Fruit fly (Drosophila melanogaster) whole organism, embryonic: ENCODE data around the gene Sf3a2.

Source experiments
- Ada2b ChIP-seq: fragments of 200-800 bp; sonication (Bioruptor generic); IDR thresholded peaks from 2 replicates; pipeline ENCODE4 v1.3.6; 2022; ENCODE audit warnings: missing biosample characterization, missing genetic modification characterization
- BEAF-32 ChIP-seq: fragments of 200-800 bp; sonication (Bioruptor generic); optimal IDR thresholded peaks from 3 replicates; lab custom pipeline; 2017; ENCODE audit warnings: missing biosample characterization, missing genetic modification characterization, mild to moderate bottlenecking, moderate library complexity, missing genetic modification reagents
- CG10565 ChIP-seq: fragments of 200-800 bp; sonication (Bioruptor generic); optimal IDR thresholded peaks from 3 replicates; lab custom pipeline; 2016; ENCODE audit warnings: missing biosample characterization, mild to moderate bottlenecking, missing genetic modification characterization
- CG11093 ChIP-seq: fragments of 200-800 bp; sonication (Bioruptor generic); IDR thresholded peaks from 3 replicates; pipeline ENCODE4 v1.3.6; 2022; ENCODE audit warnings: missing biosample characterization, missing genetic modification characterization
- CG12659 ChIP-seq: fragments of 200-800 bp; sonication (Bioruptor generic); optimal IDR thresholded peaks from 3 replicates; lab custom pipeline; 2017; ENCODE audit warnings: mild to moderate bottlenecking, missing biosample characterization, missing genetic modification reagents, missing genetic modification characterization
- CG13424 ChIP-seq: fragments of 200-800 bp; sonication (Bioruptor generic); optimal IDR thresholded peaks from 2 replicates; lab custom pipeline; 2019; ENCODE audit warnings: missing biosample characterization, mild to moderate bottlenecking, missing genetic modification characterization, moderate library complexity
- CG14860 ChIP-seq: fragments of 200-800 bp; sonication (Bioruptor generic); IDR thresholded peaks from 3 replicates; pipeline ENCODE4 v1.3.6; 2022; ENCODE audit warnings: missing biosample characterization, missing genetic modification characterization; ENCODE audit not compliant: partially characterized antibody
- CG15073 ChIP-seq: fragments of 200-800 bp; sonication (Bioruptor generic); optimal IDR thresholded peaks from 2 replicates; lab custom pipeline; 2016; ENCODE audit warnings: missing biosample characterization, missing genetic modification characterization
- CG15269 ChIP-seq: fragments of 200-800 bp; sonication (Bioruptor generic); optimal IDR thresholded peaks from 2 replicates; lab custom pipeline; 2018; ENCODE audit warnings: missing biosample characterization, mild to moderate bottlenecking, missing genetic modification characterization, moderate library complexity
- CG17186 ChIP-seq: fragments of 200-800 bp; sonication (Bioruptor generic); optimal IDR thresholded peaks from 3 replicates; lab custom pipeline; 2017; ENCODE audit warnings: missing biosample characterization, missing genetic modification reagents, missing genetic modification characterization
- CG4404 ChIP-seq: fragments of 200-800 bp; sonication (Bioruptor generic); IDR thresholded peaks from 2 replicates; pipeline ENCODE4 v1.3.6; 2022; ENCODE audit warnings: missing biosample characterization, missing genetic modification characterization
- CG4424 ChIP-seq: fragments of 200-800 bp; sonication (Bioruptor generic); optimal IDR thresholded peaks from 3 replicates; lab custom pipeline; 2016; ENCODE audit warnings: missing biosample characterization, missing genetic modification characterization
- CG4820 ChIP-seq: fragments of 200-800 bp; sonication (Bioruptor generic); optimal IDR thresholded peaks from 3 replicates; lab custom pipeline; 2016; ENCODE audit warnings: missing biosample characterization, missing genetic modification characterization
- CG6654 ChIP-seq: fragments of 200-800 bp; sonication (Bioruptor generic); optimal IDR thresholded peaks from 2 replicates; lab custom pipeline; 2017; ENCODE audit warnings: missing biosample characterization, mild to moderate bottlenecking, missing genetic modification characterization
- CG6791 ChIP-seq: fragments of 200-800 bp; sonication (Bioruptor generic); IDR thresholded peaks from 3 replicates; pipeline ENCODE4 v1.3.6; 2022; ENCODE audit warnings: missing biosample characterization, missing genetic modification characterization; ENCODE audit not compliant: partially characterized antibody
- CG7271 ChIP-seq: fragments of 200-800 bp; sonication (Bioruptor generic); optimal IDR thresholded peaks from 2 replicates; lab custom pipeline; 2018; ENCODE audit warnings: missing biosample characterization, mild to moderate bottlenecking, missing genetic modification characterization, moderate library complexity
- CG8089 ChIP-seq: fragments of 200-800 bp; sonication (Bioruptor generic); optimal IDR thresholded peaks from 3 replicates; lab custom pipeline; 2016; ENCODE audit warnings: missing biosample characterization, missing genetic modification characterization
- Drgx ChIP-seq: fragments of 200-800 bp; sonication (Bioruptor generic); IDR thresholded peaks from 2 replicates; pipeline ENCODE4 v1.3.6; 2022; ENCODE audit warnings: missing biosample characterization, missing genetic modification characterization
- E2f1 ChIP-seq: fragments of 200-800 bp; sonication (Bioruptor generic); IDR thresholded peaks from 2 replicates; pipeline ENCODE4 v1.3.6; 2022; ENCODE audit warnings: missing biosample characterization, missing genetic modification characterization
- HLH54F ChIP-seq: fragments of 200-800 bp; sonication (Bioruptor generic); optimal IDR thresholded peaks from 3 replicates; lab custom pipeline; 2016; ENCODE audit warnings: missing biosample characterization, missing genetic modification characterization
- Hey ChIP-seq: fragments of 200-800 bp; sonication (Bioruptor generic); optimal IDR thresholded peaks from 3 replicates; lab custom pipeline; 2018; ENCODE audit warnings: missing biosample characterization, mild to moderate bottlenecking, missing genetic modification characterization
- Jarid2 ChIP-seq: fragments of 200-800 bp; sonication (Bioruptor generic); optimal IDR thresholded peaks from 3 replicates; lab custom pipeline; 2017; ENCODE audit warnings: mild to moderate bottlenecking, missing biosample characterization, missing genetic modification reagents, missing genetic modification characterization
- Kr ChIP-seq: fragments of 200-800 bp; sonication (Bioruptor generic); optimal IDR thresholded peaks from 2 replicates; lab custom pipeline; 2017; ENCODE audit warnings: missing biosample characterization, mild to moderate bottlenecking, missing genetic modification characterization
- Mrtf ChIP-seq: fragments of 200-800 bp; sonication (Bioruptor generic); IDR thresholded peaks from 3 replicates; pipeline ENCODE4 v1.3.6; 2022; ENCODE audit warnings: missing biosample characterization, missing genetic modification characterization
- Myb ChIP-seq: fragments of 200-800 bp; sonication (Bioruptor generic); optimal IDR thresholded peaks from 2 replicates; lab custom pipeline; 2016; ENCODE audit warnings: missing biosample characterization, missing genetic modification characterization
- Neu2 ChIP-seq: fragments of 200-800 bp; sonication (Bioruptor generic); optimal IDR thresholded peaks from 3 replicates; lab custom pipeline; 2016; ENCODE audit warnings: missing biosample characterization, missing genetic modification characterization, borderline replicate concordance
- Ptx1 ChIP-seq: fragments of 200-800 bp; sonication (Bioruptor generic); IDR thresholded peaks from 2 replicates; pipeline ENCODE4 v1.3.6; 2022; ENCODE audit warnings: missing biosample characterization, missing genetic modification characterization
- Rfx ChIP-seq: fragments of 200-800 bp; sonication (Bioruptor generic); IDR thresholded peaks from 2 replicates; pipeline ENCODE4 v1.3.6; 2022; ENCODE audit warnings: missing biosample characterization, missing genetic modification characterization
- Scr ChIP-seq: fragments of 200-800 bp; sonication (Bioruptor generic); IDR thresholded peaks from 2 replicates; pipeline ENCODE4 v1.3.6; 2022; ENCODE audit warnings: missing biosample characterization, missing genetic modification characterization; ENCODE audit not compliant: partially characterized antibody
- Side ChIP-seq: fragments of 200-800 bp; sonication (Bioruptor generic); optimal IDR thresholded peaks from 2 replicates; lab custom pipeline; 2016; ENCODE audit warnings: missing biosample characterization, missing genetic modification characterization
- Xbp1 ChIP-seq: fragments of 200-800 bp; sonication (Bioruptor generic); optimal IDR thresholded peaks from 3 replicates; lab custom pipeline; 2016; ENCODE audit warnings: missing biosample characterization, mild to moderate bottlenecking, missing genetic modification characterization
- Xrp1 ChIP-seq: fragments of 200-800 bp; sonication (Bioruptor generic); IDR thresholded peaks from 2 replicates; pipeline ENCODE4 v1.3.6; 2022; ENCODE audit warnings: missing biosample characterization, missing genetic modification characterization
- ems ChIP-seq: fragments of 200-800 bp; sonication (Bioruptor generic); optimal IDR thresholded peaks from 3 replicates; lab custom pipeline; 2016; ENCODE audit warnings: missing biosample characterization, missing genetic modification characterization
- en ChIP-seq: fragments of 200-800 bp; sonication (Bioruptor generic); optimal IDR thresholded peaks from 2 replicates; lab custom pipeline; 2016; ENCODE audit warnings: missing biosample characterization, missing genetic modification characterization
- esg ChIP-seq: fragments of 200-800 bp; sonication (Bioruptor generic); conservative IDR thresholded peaks from 2 replicates; pipeline ENCODE4 v1.3.6; 2022; ENCODE audit warnings: missing biosample characterization, missing genetic modification characterization
- gcm2 ChIP-seq: fragments of 200-800 bp; sonication (Bioruptor generic); optimal IDR thresholded peaks from 2 replicates; lab custom pipeline; 2016; ENCODE audit warnings: missing biosample characterization, missing genetic modification characterization
- gsb-n ChIP-seq: fragments of 200-800 bp; sonication (Bioruptor generic); optimal IDR thresholded peaks from 3 replicates; lab custom pipeline; 2018; ENCODE audit warnings: missing biosample characterization, mild to moderate bottlenecking, missing genetic modification characterization
- her ChIP-seq: fragments of 200-800 bp; sonication (Bioruptor generic); optimal IDR thresholded peaks from 2 replicates; lab custom pipeline; 2016; ENCODE audit warnings: missing biosample characterization, missing genetic modification characterization
- kay ChIP-seq: fragments of 200-800 bp; sonication (Bioruptor generic); optimal IDR thresholded peaks from 2 replicates; lab custom pipeline; 2016; ENCODE audit warnings: missing biosample characterization, missing genetic modification characterization
- knrl ChIP-seq: fragments of 200-800 bp; sonication (Bioruptor generic); IDR thresholded peaks from 3 replicates; pipeline ENCODE4 v1.3.6; 2022; ENCODE audit warnings: missing biosample characterization, missing genetic modification characterization; ENCODE audit not compliant: partially characterized antibody
- pfk ChIP-seq: fragments of 200-800 bp; sonication (Bioruptor generic); optimal IDR thresholded peaks from 2 replicates; lab custom pipeline; 2018; ENCODE audit warnings: missing biosample characterization, mild to moderate bottlenecking, missing genetic modification characterization, moderate library complexity
- pho ChIP-seq: fragments of 200-800 bp; sonication (Bioruptor generic); optimal IDR thresholded peaks from 2 replicates; lab custom pipeline; 2016; ENCODE audit warnings: missing biosample characterization, missing genetic modification characterization
- prd ChIP-seq, 3 experiments: fragments of >200 bp in 2 of 3; fragments of 200-800 bp in 1 of 3; sonication (Bioruptor generic) in 1 of 3; optimal IDR thresholded peaks in 2 of 3; IDR thresholded peaks in 1 of 3; 2 replicates in 2 of 3; 3 replicates in 1 of 3; pipeline versions ENCODE4 v1.3.6 to Lab custom; 2017 to 2022; ENCODE audit warnings: missing biosample characterization in 1 of 3, missing genetic modification characterization in 1 of 3
- ro ChIP-seq: fragments of 200-800 bp; sonication (Bioruptor generic); IDR thresholded peaks from 2 replicates; pipeline ENCODE4 v1.3.6; 2022; ENCODE audit warnings: missing biosample characterization, missing genetic modification characterization
- schlank ChIP-seq: fragments of 200-800 bp; sonication (Bioruptor generic); optimal IDR thresholded peaks from 2 replicates; lab custom pipeline; 2018; ENCODE audit warnings: missing biosample characterization, mild to moderate bottlenecking, missing genetic modification characterization
- unpg ChIP-seq: fragments of 200-800 bp; sonication (Bioruptor generic); optimal IDR thresholded peaks from 3 replicates; lab custom pipeline; 2018; ENCODE audit warnings: missing biosample characterization, mild to moderate bottlenecking, missing genetic modification characterization, moderate library complexity
- vvl ChIP-seq: fragments of 200-800 bp; sonication (Bioruptor generic); IDR thresholded peaks from 2 replicates; pipeline ENCODE4 v1.3.6; 2022; ENCODE audit warnings: missing biosample characterization, missing genetic modification characterization
- zfh1 ChIP-seq: fragments of 200-800 bp; sonication (Bioruptor generic); IDR thresholded peaks from 3 replicates; pipeline ENCODE4 v1.3.6; 2022; ENCODE audit warnings: missing biosample characterization, missing genetic modification characterization

Sf3a2 gene

dm6 chr3L:12814806-12815205, 987 bp upstream of the Sf3a2 start (continued):
- TF ChIP-seq Scr (GFP tag; lab: Robert Waterston, UW) (peak; percentile 43; the same call in 1 of the 2 replicates), CG8089 (GFP tag; lab: Kevin White, UChicago) (no peak), Myb (GFP tag; lab: Kevin White, UChicago) (peak; percentile 13), CG6654 (GFP tag; lab: Kevin White, UChicago) (no peak), Xrp1 (GFP tag; lab: Robert Waterston, UW) (0 out of 2 replicates have a peak, but pooled peaks have one; percentile 10)

DNA sequence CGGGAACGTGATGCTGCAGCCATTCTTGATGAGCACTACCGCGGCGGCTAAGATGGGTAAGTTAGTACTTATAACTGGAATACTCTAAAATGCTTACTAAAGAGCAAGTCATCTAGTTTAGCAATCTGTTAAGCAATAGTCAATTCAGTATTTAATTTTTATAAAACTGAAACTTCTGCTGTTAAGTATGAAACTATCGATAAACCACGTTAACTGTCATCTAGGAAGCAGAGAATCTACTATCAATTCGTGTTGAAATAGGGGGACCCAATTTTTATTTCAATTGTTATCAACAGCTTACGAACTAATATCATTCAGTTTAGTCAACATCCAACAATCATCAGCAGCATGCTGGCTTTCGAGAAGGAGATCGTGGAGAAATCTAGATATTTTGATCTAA, 5.4 kb downstream of the Sf3a2 start, which contains the start of gene CG32110:
Gene CG32110, plus strand, starts transcription at position 301 of the 400 bp plus-strand sequence.
- TF ChIP-seq CG7271 (tag; lab: Kevin White, UChicago) (no peak), pfk (no peak), BEAF-32 (GFP tag; lab: Kevin White, UChicago) (no peak), her (no peak), CG11093 (GFP tag; lab: Robert Waterston, UW) (no peak), HLH54F (GFP tag; lab: Kevin White, UChicago) (no peak), Side (no peak), zfh1 (no peak), gcm2 (no peak), kay (GFP tag; lab: Kevin White, UChicago) (no peak), ro (no peak), Mrtf (GFP tag; lab: Robert Waterston, UW) (no peak), Neu2 (GFP tag; lab: Kevin White, UChicago) (no peak)

dm6 chr3L:12806290-12806743, 7.5 kb downstream of the Sf3a2 start:
- TF ChIP-seq ems (GFP tag; lab: Kevin White, UChicago), result peak; percentile 27
- TF ChIP-seq Xbp1 (GFP tag; lab: Kevin White, UChicago), result peak; percentile 68
- no peak for TF ChIP-seq CG17186 (GFP tag; lab: Kevin White, UChicago)
- peak; percentile 58 for TF ChIP-seq Rfx (GFP tag; lab: Robert Waterston, UW)
- TF ChIP-seq CG6791 (GFP tag; lab: Robert Waterston, UW), result no peak
- TF ChIP-seq vvl (GFP tag; lab: Robert Waterston, UW), result peak; percentile 69
- TF ChIP-seq esg, result no peak
- peak; percentile 50 for TF ChIP-seq gsb-n
- TF ChIP-seq Drgx (GFP tag; lab: Robert Waterston, UW), result peak; percentile 66; the same call in 1 of the 2 replicates
- peak; percentile 29 for TF ChIP-seq Ada2b
- TF ChIP-seq Ptx1 (GFP tag; lab: Robert Waterston, UW), result peak; percentile 57
- peak; percentile 65 for TF ChIP-seq CG13424
- peak; percentile 19 for TF ChIP-seq CG4424 (GFP tag; lab: Kevin White, UChicago)
- no peak for TF ChIP-seq CG10565
- no peak for TF ChIP-seq Jarid2
- TF ChIP-seq CG7271 (tag; lab: Kevin White, UChicago), result no peak
- peak; percentile 21 for TF ChIP-seq CG12659 (GFP tag; lab: Kevin White, UChicago)
- TF ChIP-seq CG4404 (GFP tag; lab: Robert Waterston, UW), result no peak
- no peak for TF ChIP-seq Kr (GFP tag; lab: Kevin White, UChicago)
- TF ChIP-seq knrl (GFP tag; lab: Robert Waterston, UW), result no peak
- TF ChIP-seq en (GFP tag; lab: Kevin White, UChicago), result no peak
- TF ChIP-seq CG4820 (GFP tag; lab: Kevin White, UChicago), result no peak
- TF ChIP-seq Hey (tag; lab: Kevin White, UChicago), result no peak
- peak; percentile 68 for TF ChIP-seq unpg (GFP tag; lab: Kevin White, UChicago)
- no peak for TF ChIP-seq CG15073 (GFP tag; lab: Kevin White, UChicago)
- TF ChIP-seq E2f1 (GFP tag; lab: Robert Waterston, UW), result 0 out of 2 replicates have a peak, but pooled peaks have one; percentile 19
- peak; percentile 80 for TF ChIP-seq CG15269 (tag; lab: Kevin White, UChicago)
- no peak for TF ChIP-seq pho (GFP tag; lab: Kevin White, UChicago)
- TF ChIP-seq schlank (tag; lab: Kevin White, UChicago), result no peak
- no peak for TF ChIP-seq prd (optimal IDR thresholded peaks at IDR 0.05; lab: Kevin White, UChicago)
- 0 out of 3 replicates have a peak, but pooled peaks have one; percentile 34 for TF ChIP-seq prd (GFP tag; IDR thresholded peaks at IDR 0.05; lab: Robert Waterston, UW)
- TF ChIP-seq CG14860 (GFP tag; lab: Robert Waterston, UW), result no peak
